Fruit fly (Drosophila melanogaster) whole organism, embryonic: ENCODE results near the gene janA.
A peak's percentile ranks its signal among the peaks of the same experiment; 100 is the strongest.

ENCODE experiments used
- Abd-B ChIP-seq: fragments of 200-800 bp; sonication (Bioruptor generic); optimal IDR thresholded peaks from 2 replicates; lab custom pipeline; 2018; ENCODE audit warnings: missing biosample characterization, mild to moderate bottlenecking, missing genetic modification characterization, moderate library complexity
- Ada2b ChIP-seq: fragments of 200-800 bp; sonication (Bioruptor generic); IDR thresholded peaks from 2 replicates; pipeline ENCODE4 v1.3.6; 2022; ENCODE audit warnings: missing biosample characterization, missing genetic modification characterization
- Aef1 ChIP-seq: fragments of 200-800 bp; sonication (Bioruptor generic); IDR thresholded peaks from 3 replicates; pipeline ENCODE4 v1.3.6; 2022; ENCODE audit warnings: missing biosample characterization, missing genetic modification characterization
- Bteb2 ChIP-seq: fragments of 200-800 bp; sonication (Bioruptor generic); optimal IDR thresholded peaks from 2 replicates; lab custom pipeline; 2016; ENCODE audit warnings: missing biosample characterization, missing genetic modification characterization
- CG11085 ChIP-seq: fragments of 200-800 bp; sonication (Bioruptor generic); IDR thresholded peaks from 2 replicates; pipeline ENCODE4 v1.3.6; 2022; ENCODE audit warnings: missing biosample characterization, missing genetic modification characterization
- CG12219 ChIP-seq: fragments of 200-800 bp; sonication (Bioruptor generic); optimal IDR thresholded peaks from 3 replicates; lab custom pipeline; 2018; ENCODE audit warnings: missing biosample characterization, mild to moderate bottlenecking, missing genetic modification characterization
- CG12391 ChIP-seq: fragments of 200-800 bp; sonication (Bioruptor generic); optimal IDR thresholded peaks from 3 replicates; lab custom pipeline; 2018; ENCODE audit warnings: missing biosample characterization, mild to moderate bottlenecking, missing genetic modification characterization, moderate library complexity
- CG13624 ChIP-seq: fragments of 200-800 bp; sonication (Bioruptor generic); optimal IDR thresholded peaks from 2 replicates; lab custom pipeline; 2016; ENCODE audit warnings: missing biosample characterization, missing genetic modification characterization
- CG15514 ChIP-seq: fragments of 200-800 bp; sonication (Bioruptor generic); optimal IDR thresholded peaks from 3 replicates; lab custom pipeline; 2017; ENCODE audit warnings: missing biosample characterization, missing genetic modification characterization, mild to moderate bottlenecking, moderate library complexity, missing genetic modification reagents
- CG1603 ChIP-seq: fragments of 200-800 bp; sonication (Bioruptor generic); optimal IDR thresholded peaks from 2 replicates; lab custom pipeline; 2019; ENCODE audit warnings: missing biosample characterization, mild to moderate bottlenecking, missing genetic modification characterization, moderate library complexity
- CG17186 ChIP-seq: fragments of 200-800 bp; sonication (Bioruptor generic); optimal IDR thresholded peaks from 3 replicates; lab custom pipeline; 2017; ENCODE audit warnings: missing biosample characterization, missing genetic modification reagents, missing genetic modification characterization
- CG31388 ChIP-seq: fragments of 200-800 bp; sonication (Bioruptor generic); optimal IDR thresholded peaks from 2 replicates; lab custom pipeline; 2016; ENCODE audit warnings: missing biosample characterization, missing genetic modification characterization
- CG34376 ChIP-seq: fragments of 200-800 bp; sonication (Bioruptor generic); optimal IDR thresholded peaks from 2 replicates; lab custom pipeline; 2018; ENCODE audit warnings: missing biosample characterization, mild to moderate bottlenecking, missing genetic modification characterization
- CG43689 ChIP-seq: fragments of 200-800 bp; sonication (Bioruptor generic); IDR thresholded peaks from 2 replicates; pipeline ENCODE4 v1.3.6; 2022; ENCODE audit warnings: missing biosample characterization, missing genetic modification characterization
- CG4404 ChIP-seq: fragments of 200-800 bp; sonication (Bioruptor generic); IDR thresholded peaks from 2 replicates; pipeline ENCODE4 v1.3.6; 2022; ENCODE audit warnings: missing biosample characterization, missing genetic modification characterization
- CG4707 ChIP-seq: fragments of 200-800 bp; sonication (Bioruptor generic); optimal IDR thresholded peaks from 2 replicates; lab custom pipeline; 2018; ENCODE audit warnings: missing biosample characterization, mild to moderate bottlenecking, missing genetic modification characterization, moderate library complexity
- CG8765 ChIP-seq: fragments of 200-800 bp; sonication (Bioruptor generic); IDR thresholded peaks from 2 replicates; pipeline ENCODE4 v1.3.6; 2022; ENCODE audit warnings: missing biosample characterization, missing genetic modification characterization
- CG8924 ChIP-seq: fragments of 200-800 bp; optimal IDR thresholded peaks from 3 replicates; lab custom pipeline; 2019; ENCODE audit warnings: missing biosample characterization, mild to moderate bottlenecking, missing genetic modification characterization, moderate library complexity
- CG9437 ChIP-seq: fragments of 200-800 bp; sonication (Bioruptor generic); optimal IDR thresholded peaks from 2 replicates; lab custom pipeline; 2018; ENCODE audit warnings: missing biosample characterization, mild to moderate bottlenecking, missing genetic modification characterization
- CG9609 ChIP-seq: fragments of 200-800 bp; sonication (Bioruptor generic); optimal IDR thresholded peaks from 3 replicates; lab custom pipeline; 2016; ENCODE audit warnings: missing biosample characterization, missing genetic modification characterization
- CG9797 ChIP-seq: fragments of 200-800 bp; sonication (Bioruptor generic); optimal IDR thresholded peaks from 3 replicates; lab custom pipeline; 2018; ENCODE audit warnings: missing biosample characterization, mild to moderate bottlenecking, missing genetic modification characterization
- CHES-1-like ChIP-seq: fragments of 200-800 bp; sonication (Bioruptor generic); optimal IDR thresholded peaks from 2 replicates; lab custom pipeline; 2016; ENCODE audit warnings: missing biosample characterization, missing genetic modification characterization
- HHEX ChIP-seq: fragments of 200-800 bp; sonication (Bioruptor generic); optimal IDR thresholded peaks from 3 replicates; lab custom pipeline; 2017; ENCODE audit warnings: missing biosample characterization, mild to moderate bottlenecking, missing genetic modification characterization, missing genetic modification reagents
- Nf-YC ChIP-seq: fragments of 200-800 bp; optimal IDR thresholded peaks from 3 replicates; lab custom pipeline; 2019; ENCODE audit warnings: missing biosample characterization, mild to moderate bottlenecking, missing genetic modification characterization, moderate library complexity
- Optix ChIP-seq: fragments of 200-800 bp; sonication (Bioruptor generic); IDR thresholded peaks from 3 replicates; pipeline ENCODE4 v1.3.6; 2022; ENCODE audit warnings: missing biosample characterization, missing genetic modification characterization
- Rx ChIP-seq: fragments of 200-800 bp; sonication (Bioruptor generic); IDR thresholded peaks from 2 replicates; pipeline ENCODE4 v1.3.6; 2022; ENCODE audit warnings: missing biosample characterization, missing genetic modification characterization
- Side ChIP-seq: fragments of 200-800 bp; sonication (Bioruptor generic); optimal IDR thresholded peaks from 2 replicates; lab custom pipeline; 2016; ENCODE audit warnings: missing biosample characterization, missing genetic modification characterization
- al ChIP-seq: fragments of 200-800 bp; sonication (Bioruptor generic); IDR thresholded peaks from 2 replicates; pipeline ENCODE4 v1.3.6; 2022; ENCODE audit warnings: missing biosample characterization, missing genetic modification characterization
- bowl ChIP-seq: fragments of 200-800 bp; sonication (Bioruptor generic); IDR thresholded peaks from 2 replicates; pipeline ENCODE4 v1.3.6; 2022; ENCODE audit warnings: missing biosample characterization, missing genetic modification characterization
- bsh ChIP-seq, 2 experiments: fragments of 200-800 bp; sonication (Bioruptor generic); optimal IDR thresholded peaks; 2 replicates each; lab custom pipeline; 2017 to 2018; ENCODE audit warnings: mild to moderate bottlenecking in 2 of 2, missing biosample characterization in 2 of 2, missing genetic modification characterization in 2 of 2, moderate library complexity in 1 of 2
- cas ChIP-seq: fragments of 200-800 bp; sonication (Bioruptor generic); IDR thresholded peaks from 2 replicates; pipeline ENCODE4 v1.3.6; 2022; ENCODE audit warnings: missing biosample characterization, missing genetic modification characterization
- chn ChIP-seq: fragments of 200-800 bp; sonication (Bioruptor generic); optimal IDR thresholded peaks from 2 replicates; lab custom pipeline; 2016; ENCODE audit warnings: missing biosample characterization, missing genetic modification characterization
- dm ChIP-seq: fragments of 200-800 bp; sonication (Bioruptor generic); optimal IDR thresholded peaks from 3 replicates; lab custom pipeline; 2016; ENCODE audit warnings: missing biosample characterization, missing genetic modification characterization
- dmrt11E ChIP-seq: fragments of 200-800 bp; sonication (Bioruptor generic); optimal IDR thresholded peaks from 3 replicates; lab custom pipeline; 2018; ENCODE audit warnings: missing biosample characterization, mild to moderate bottlenecking, missing genetic modification characterization, moderate library complexity
- exex ChIP-seq: fragments of 200-800 bp; sonication (Bioruptor generic); optimal IDR thresholded peaks from 4 replicates; lab custom pipeline; 2018; ENCODE audit warnings: missing biosample characterization, mild to moderate bottlenecking, missing genetic modification characterization, moderate library complexity
- hb ChIP-seq: fragments of 200-800 bp; sonication (Bioruptor generic); IDR thresholded peaks from 3 replicates; pipeline ENCODE4 v1.3.6; 2022; ENCODE audit warnings: missing biosample characterization, missing genetic modification characterization; ENCODE audit not compliant: partially characterized antibody
- jigr1 ChIP-seq: fragments of 200-800 bp; sonication (Bioruptor generic); IDR thresholded peaks from 3 replicates; pipeline ENCODE4 v1.3.6; 2022; ENCODE audit warnings: missing biosample characterization, missing genetic modification characterization
- klu ChIP-seq: fragments of 200-800 bp; sonication (Bioruptor generic); IDR thresholded peaks from 2 replicates; pipeline ENCODE4 v1.3.6; 2022; ENCODE audit warnings: missing biosample characterization, missing genetic modification characterization
- knrl ChIP-seq: fragments of 200-800 bp; sonication (Bioruptor generic); IDR thresholded peaks from 3 replicates; pipeline ENCODE4 v1.3.6; 2022; ENCODE audit warnings: missing biosample characterization, missing genetic modification characterization; ENCODE audit not compliant: partially characterized antibody
- nerfin-1 ChIP-seq: fragments of 200-800 bp; sonication (Bioruptor generic); optimal IDR thresholded peaks from 3 replicates; lab custom pipeline; 2019; ENCODE audit warnings: missing biosample characterization, mild to moderate bottlenecking, missing genetic modification characterization, moderate library complexity
- pho ChIP-seq: fragments of 200-800 bp; sonication (Bioruptor generic); optimal IDR thresholded peaks from 2 replicates; lab custom pipeline; 2016; ENCODE audit warnings: missing biosample characterization, missing genetic modification characterization
- scrt ChIP-seq: fragments of 200-800 bp; sonication (Bioruptor generic); optimal IDR thresholded peaks from 2 replicates; lab custom pipeline; 2018; ENCODE audit warnings: missing biosample characterization, mild to moderate bottlenecking, missing genetic modification characterization, moderate library complexity
- seq ChIP-seq: fragments of 200-800 bp; sonication (Bioruptor generic); IDR thresholded peaks from 2 replicates; pipeline ENCODE4 v1.3.6; 2022; ENCODE audit warnings: missing biosample characterization, missing genetic modification characterization
- slbo ChIP-seq: fragments of 200-800 bp; sonication (Bioruptor generic); IDR thresholded peaks from 2 replicates; pipeline ENCODE4 v1.3.6; 2022; ENCODE audit warnings: missing biosample characterization, missing genetic modification characterization
- slou ChIP-seq: fragments of 200-800 bp; sonication (Bioruptor generic); optimal IDR thresholded peaks from 3 replicates; lab custom pipeline; 2016; ENCODE audit warnings: missing biosample characterization, missing genetic modification characterization
- sqz ChIP-seq: fragments of 200-800 bp; sonication (Bioruptor generic); optimal IDR thresholded peaks from 3 replicates; lab custom pipeline; 2018; ENCODE audit warnings: missing biosample characterization, mild to moderate bottlenecking, missing genetic modification characterization
- stwl ChIP-seq: fragments of 200-800 bp; sonication (Bioruptor generic); optimal IDR thresholded peaks from 3 replicates; lab custom pipeline; 2018; ENCODE audit warnings: missing biosample characterization, mild to moderate bottlenecking, missing genetic modification characterization, moderate library complexity
- toy ChIP-seq: fragments of 200-800 bp; sonication (Bioruptor generic); IDR thresholded peaks from 2 replicates; pipeline ENCODE4 v1.3.6; 2022; ENCODE audit warnings: missing biosample characterization, missing genetic modification characterization
- vfl ChIP-seq: fragments of 200-800 bp; sonication (Bioruptor generic); optimal IDR thresholded peaks from 2 replicates; lab custom pipeline; 2016; ENCODE audit warnings: missing biosample characterization, missing genetic modification characterization
- wek ChIP-seq: fragments of 200-800 bp; sonication (Bioruptor generic); optimal IDR thresholded peaks from 3 replicates; lab custom pipeline; 2018; ENCODE audit warnings: missing biosample characterization, mild to moderate bottlenecking, missing genetic modification characterization, moderate library complexity

The janA gene

dm6 chr3R:30043139-30043744, 3.9 kb upstream of the janA start, which contains the start of gene Sry-delta (continued):
- TF ChIP-seq klu (GFP tag; lab: Robert Waterston, UW) (peak; percentile 64), HHEX (GFP tag; lab: Kevin White, UChicago) (peak; percentile 73), exex (tag; lab: Kevin White, UChicago) (no peak), CG9797 (GFP tag; lab: Kevin White, UChicago) (peak; percentile 66), scrt (no peak), knrl (GFP tag; lab: Robert Waterston, UW) (peak; percentile 79), CG11085 (GFP tag; lab: Robert Waterston, UW) (peak; percentile 84), CG1603 (tag; lab: Kevin White, UChicago) (peak; percentile 99), seq (GFP tag; lab: Robert Waterston, UW) (no peak; the same call in 1 of the 2 replicates), pho (GFP tag; lab: Kevin White, UChicago) (peak; percentile 91), Optix (GFP tag; lab: Robert Waterston, UW) (peak; percentile 68), CG4404 (peak; percentile 58; the same call in 1 of the 2 replicates), CG4707 (peak; percentile 31), hb (peak; percentile 60; the same call in 2 of the 3 replicates), CG9437 (GFP tag; lab: Kevin White, UChicago) (no peak), dmrt11E (tag; lab: Kevin White, UChicago) (peak; percentile 59), Ada2b (GFP tag; lab: Robert Waterston, UW) (peak; percentile 77), stwl (tag; lab: Kevin White, UChicago) (peak; percentile 93), slbo (peak; percentile 94), CG43689 (no peak), CHES-1-like (GFP tag; lab: Kevin White, UChicago) (peak; percentile 95), sqz (GFP tag; lab: Kevin White, UChicago) (no peak), CG8924 (peak; percentile 81), CG31388 (GFP tag; lab: Kevin White, UChicago) (peak; percentile 60), Bteb2 (GFP tag; lab: Kevin White, UChicago) (peak; percentile 74), CG9609 (peak; percentile 85), slou (GFP tag; lab: Kevin White, UChicago) (peak; percentile 68), bsh (GFP tag; optimal IDR thresholded peaks at IDR 0.05; lab: Kevin White, UChicago) (peak in 1 of 2 experiments; percentile 58), toy (no peak), Abd-B (GFP tag; lab: Kevin White, UChicago) (peak; percentile 86), CG34376 (GFP tag; lab: Kevin White, UChicago) (peak; percentile 72), CG15514 (GFP tag; lab: Kevin White, UChicago) (peak; percentile 91), Nf-YC (tag; lab: Kevin White, UChicago) (peak; percentile 63), al (GFP tag; lab: Robert Waterston, UW) (peak; percentile 80), Side (GFP tag; lab: Kevin White, UChicago) (peak; percentile 90), Rx (GFP tag; lab: Robert Waterston, UW) (peak; percentile 67), CG12219 (GFP tag; lab: Kevin White, UChicago) (peak; percentile 23), CG13624 (GFP tag; lab: Kevin White, UChicago) (peak; percentile 90), nerfin-1 (tag; lab: Kevin White, UChicago) (peak; percentile 64), CG8765 (GFP tag; lab: Robert Waterston, UW) (peak; percentile 57; the same call in 1 of the 2 replicates), jigr1 (GFP tag; lab: Robert Waterston, UW) (no peak; the same call in 2 of the 3 replicates), CG12391 (tag; lab: Kevin White, UChicago) (peak; percentile 85), Aef1 (peak; percentile 75), cas (GFP tag; lab: Robert Waterston, UW) (peak; percentile 74), vfl (peak; percentile 92), CG17186 (GFP tag; lab: Kevin White, UChicago) (peak; percentile 74), wek (GFP tag; lab: Kevin White, UChicago) (peak; percentile 23), bowl (GFP tag; lab: Robert Waterston, UW) (0 out of 2 replicates have a peak, but pooled peaks have one; percentile 25), dm (GFP tag; lab: Kevin White, UChicago) (peak; percentile 82), chn (GFP tag; lab: Kevin White, UChicago) (peak; percentile 85)
